Worm (Caenorhabditis elegans) whole organism, early embryonic: ENCODE data around the gene F47B7.2.

Source experiments
- F13C5.2 ChIP-seq: sonication (generic microtip); optimal IDR thresholded peaks from 2 replicates; lab custom pipeline; 2017; ENCODE audit warnings: mild to moderate bottlenecking, missing genetic modification characterization, inconsistent platforms, missing compliant biosample characterization
- aly-1 ChIP-seq: sonication (generic microtip); optimal IDR thresholded peaks from 2 replicates; lab custom pipeline; 2016; ENCODE audit warnings: missing genetic modification characterization, missing compliant biosample characterization
- flt-1 ChIP-seq: fragments of 200-800 bp; sonication (Bioruptor generic); IDR thresholded peaks from 2 replicates; pipeline ENCODE4 v1.3.6; 2022; ENCODE audit warnings: missing genetic modification characterization, missing compliant biosample characterization
- hmbx-1 ChIP-seq: sonication (generic microtip); optimal IDR thresholded peaks from 2 replicates; lab custom pipeline; 2016; ENCODE audit warnings: mild to moderate bottlenecking, missing genetic modification characterization, missing compliant biosample characterization
- pes-1 ChIP-seq: fragments of 200-800 bp; sonication (Bioruptor generic); IDR thresholded peaks from 2 replicates; pipeline ENCODE4 v1.3.6; 2022; ENCODE audit warnings: missing genetic modification reagents, missing genetic modification characterization, missing compliant biosample characterization

ce11 chrX:3804837-3805236 lies 32.3 kb downstream of the F47B7.2 start, which contains the start of gene F35A5.2:
- TF ChIP-seq hmbx-1 (no peak), pes-1 (GFP tag; lab: Robert Waterston, UW) (no peak), F13C5.2 (tag; lab: Kevin White, UChicago) (no peak), flt-1 (GFP tag; lab: Robert Waterston, UW) (no peak), aly-1 (tag; lab: Kevin White, UChicago) (no peak)
